Fruit fly (Drosophila melanogaster): Measurements from ENCODE around the gene CG10680.

CG10680 gene

dm6 chr2L:19963836-19964235, at the start of gene CG10680:
Gene CG10680, plus strand, starts transcription at chr2L:19964136.
- TF ChIP-seq CG3065 (GFP tag; optimal IDR thresholded peaks at IDR 0.05) (no peak), danr (GFP tag; IDR thresholded peaks at IDR 0.05) (no peak), lilli (GFP tag; optimal IDR thresholded peaks at IDR 0.05) (no peak), NFAT (GFP tag; IDR thresholded peaks at IDR 0.05) (no peak), vvl (GFP tag; IDR thresholded peaks at IDR 0.05) (no peak), klu (GFP tag; IDR thresholded peaks at IDR 0.05) (no peak), Lpt (GFP tag; optimal IDR thresholded peaks at IDR 0.05) (no peak), ara (GFP tag; IDR thresholded peaks at IDR 0.05) (no peak), Atf-2 (GFP tag; optimal IDR thresholded peaks at IDR 0.05) (no peak), CG12659 (GFP tag; optimal IDR thresholded peaks at IDR 0.05) (no peak), inv (GFP tag; IDR thresholded peaks at IDR 0.05; ENCODE audit: partially characterized antibody) (no peak)

dm6 chr2L:19915195-19915594, 48.7 kb upstream of the CG10680 start:
- no peak for TF ChIP-seq lbe (GFP tag; optimal IDR thresholded peaks at IDR 0.05)
- no peak for TF ChIP-seq D19B (GFP tag; optimal IDR thresholded peaks at IDR 0.05)
- TF ChIP-seq CG6654 (GFP tag; optimal IDR thresholded peaks at IDR 0.05) = no peak
- no peak for TF ChIP-seq Doc2 (GFP tag; IDR thresholded peaks at IDR 0.05)
- no peak for TF ChIP-seq CG31365 (tag; optimal IDR thresholded peaks at IDR 0.05)
- TF ChIP-seq da (GFP tag; optimal IDR thresholded peaks at IDR 0.05) = no peak
- no peak for TF ChIP-seq CG2678 (tag; optimal IDR thresholded peaks at IDR 0.05)
- TF ChIP-seq Chrac-16 (GFP tag; optimal IDR thresholded peaks at IDR 0.05) = no peak
- TF ChIP-seq Sin3A (optimal IDR thresholded peaks at IDR 0.05) = no peak
- no peak for TF ChIP-seq ase (GFP tag; IDR thresholded peaks at IDR 0.05)
- no peak for TF ChIP-seq Ravus (GFP tag; IDR thresholded peaks at IDR 0.05)
- TF ChIP-seq Ets97D (GFP tag; optimal IDR thresholded peaks at IDR 0.05) = peak; percentile 33
- no peak for TF ChIP-seq Trl (optimal IDR thresholded peaks at IDR 0.05)
- no peak for TF ChIP-seq Trl (GFP tag; optimal IDR thresholded peaks at IDR 0.05)
- no peak for TF ChIP-seq CG8359 (GFP tag; optimal IDR thresholded peaks at IDR 0.05; ENCODE audit: borderline replicate concordance)
- peak; percentile 53; the same call in 2 of the 3 replicates for TF ChIP-seq CG16813 (GFP tag; IDR thresholded peaks at IDR 0.05; ENCODE audit: partially characterized antibody)
- no peak for TF ChIP-seq Spps (tag; optimal IDR thresholded peaks at IDR 0.05)
- no peak for TF ChIP-seq sens-2 (GFP tag; IDR thresholded peaks at IDR 0.05)
- no peak for TF ChIP-seq CG11696 (GFP tag; IDR thresholded peaks at IDR 0.05)
- TF ChIP-seq CG6765 (GFP tag; optimal IDR thresholded peaks at IDR 0.05) = no peak
- no peak for TF ChIP-seq HLH3B (GFP tag; IDR thresholded peaks at IDR 0.05)
- no peak for TF ChIP-seq CG13424 (tag; optimal IDR thresholded peaks at IDR 0.05)
- no peak for TF ChIP-seq en (GFP tag; optimal IDR thresholded peaks at IDR 0.05)
- TF ChIP-seq pros (GFP tag; optimal IDR thresholded peaks at IDR 0.05) = no peak
- peak; percentile 21; the same call in 1 of the 3 replicates for TF ChIP-seq CG17361 (GFP tag; IDR thresholded peaks at IDR 0.05)
- TF ChIP-seq CG11504 (tag; optimal IDR thresholded peaks at IDR 0.05) = peak; percentile 19
- no peak for TF ChIP-seq HLH54F (GFP tag; optimal IDR thresholded peaks at IDR 0.05)
- peak; percentile 54; the same call in 1 of the 2 replicates for TF ChIP-seq bbx (GFP tag; IDR thresholded peaks at IDR 0.05; ENCODE audit: partially characterized antibody)
- peak; percentile 53 for TF ChIP-seq Lhr (GFP tag; optimal IDR thresholded peaks at IDR 0.05)
- no peak for TF ChIP-seq bsh (GFP tag; optimal IDR thresholded peaks at IDR 0.05)
- TF ChIP-seq kni (GFP tag; optimal IDR thresholded peaks at IDR 0.05) = no peak
- TF ChIP-seq Ets65A (GFP tag) = peak; percentile 82
- peak; percentile 74 for TF ChIP-seq Bgb (GFP tag; IDR thresholded peaks at IDR 0.05; ENCODE audit: partially characterized antibody)
- TF ChIP-seq sisA (GFP tag; IDR thresholded peaks at IDR 0.05) = no peak
- TF ChIP-seq Kr (GFP tag; optimal IDR thresholded peaks at IDR 0.05) = no peak
- no peak for TF ChIP-seq CG9797 (GFP tag; optimal IDR thresholded peaks at IDR 0.05)
- no peak for TF ChIP-seq Hr51 (GFP tag; optimal IDR thresholded peaks at IDR 0.05)
- no peak for TF ChIP-seq sc (optimal IDR thresholded peaks at IDR 0.05)
- TF ChIP-seq sc (GFP tag; optimal IDR thresholded peaks at IDR 0.05) = no peak
- TF ChIP-seq abd-A (tag; optimal IDR thresholded peaks at IDR 0.05) = no peak
- no peak for TF ChIP-seq HHEX (GFP tag; optimal IDR thresholded peaks at IDR 0.05)

Data from whole organism, embryonic.